Fruit fly (Drosophila melanogaster) whole organism, embryonic: ENCODE data around the gene CG18131.
A peak's percentile ranks its signal among the peaks of the same experiment; 100 is the strongest.

ENCODE experiments used
- Adf1 ChIP-seq: fragments of 200-800 bp; sonication (Bioruptor generic); IDR thresholded peaks from 2 replicates; pipeline ENCODE4 v1.3.6; 2022; ENCODE audit warnings: missing biosample characterization, missing genetic modification characterization
- C15 ChIP-seq: fragments of 200-800 bp; sonication (Bioruptor generic); IDR thresholded peaks from 3 replicates; pipeline ENCODE4 v1.3.6; 2022; ENCODE audit warnings: missing biosample characterization, missing genetic modification characterization
- CG10565 ChIP-seq: fragments of 200-800 bp; sonication (Bioruptor generic); optimal IDR thresholded peaks from 3 replicates; lab custom pipeline; 2016; ENCODE audit warnings: missing biosample characterization, mild to moderate bottlenecking, missing genetic modification characterization
- CG11085 ChIP-seq: fragments of 200-800 bp; sonication (Bioruptor generic); IDR thresholded peaks from 2 replicates; pipeline ENCODE4 v1.3.6; 2022; ENCODE audit warnings: missing biosample characterization, missing genetic modification characterization
- CG14441 ChIP-seq: fragments of 200-800 bp; sonication (Bioruptor generic); IDR thresholded peaks from 2 replicates; pipeline ENCODE4 v1.3.6; 2022; ENCODE audit warnings: missing biosample characterization, missing genetic modification characterization
- CG14710 ChIP-seq: fragments of 200-800 bp; sonication (Bioruptor generic); optimal IDR thresholded peaks from 3 replicates; lab custom pipeline; 2019; ENCODE audit warnings: missing biosample characterization, mild to moderate bottlenecking, missing genetic modification characterization, moderate library complexity
- CG15269 ChIP-seq: fragments of 200-800 bp; sonication (Bioruptor generic); optimal IDR thresholded peaks from 2 replicates; lab custom pipeline; 2018; ENCODE audit warnings: missing biosample characterization, mild to moderate bottlenecking, missing genetic modification characterization, moderate library complexity
- CG18764 ChIP-seq: fragments of 200-800 bp; sonication (Bioruptor generic); optimal IDR thresholded peaks from 3 replicates; lab custom pipeline; 2016; ENCODE audit warnings: missing biosample characterization, missing genetic modification characterization
- CG2678 ChIP-seq: fragments of 200-800 bp; sonication (Bioruptor generic); optimal IDR thresholded peaks from 3 replicates; lab custom pipeline; 2019; ENCODE audit warnings: missing biosample characterization, mild to moderate bottlenecking, missing genetic modification characterization, moderate library complexity
- CG2712 ChIP-seq: fragments of 200-800 bp; optimal IDR thresholded peaks from 3 replicates; lab custom pipeline; 2019; ENCODE audit warnings: missing biosample characterization, mild to moderate bottlenecking, missing genetic modification characterization, moderate library complexity
- CG2889 ChIP-seq: fragments of 200-800 bp; sonication (Bioruptor generic); IDR thresholded peaks from 3 replicates; pipeline ENCODE4 v1.3.6; 2022; ENCODE audit warnings: missing biosample characterization, missing genetic modification characterization
- CG30403 ChIP-seq: fragments of 200-800 bp; sonication (Bioruptor generic); optimal IDR thresholded peaks from 3 replicates; lab custom pipeline; 2016; ENCODE audit warnings: missing biosample characterization, missing genetic modification characterization
- CG31224 ChIP-seq: fragments of 200-800 bp; sonication (Bioruptor generic); IDR thresholded peaks from 2 replicates; pipeline ENCODE4 v1.3.6; 2022; ENCODE audit warnings: missing biosample characterization, missing genetic modification characterization
- CG31365 ChIP-seq: fragments of 200-800 bp; sonication (Bioruptor generic); optimal IDR thresholded peaks from 2 replicates; lab custom pipeline; 2018; ENCODE audit warnings: missing biosample characterization, mild to moderate bottlenecking, missing genetic modification characterization
- CG3163 ChIP-seq: fragments of 200-800 bp; sonication (Bioruptor generic); optimal IDR thresholded peaks from 3 replicates; lab custom pipeline; 2016; ENCODE audit warnings: missing biosample characterization, missing genetic modification characterization
- CG32772 ChIP-seq: fragments of 200-800 bp; sonication (Bioruptor generic); IDR thresholded peaks from 2 replicates; pipeline ENCODE4 v1.3.6; 2022; ENCODE audit warnings: missing biosample characterization, missing genetic modification characterization
- CG3726 ChIP-seq: fragments of 200-800 bp; sonication (Bioruptor generic); IDR thresholded peaks from 3 replicates; pipeline ENCODE4, ENCODE4 v1.3.6; 2022; ENCODE audit warnings: missing biosample characterization, missing genetic modification characterization
- CG4820 ChIP-seq: fragments of 200-800 bp; sonication (Bioruptor generic); optimal IDR thresholded peaks from 3 replicates; lab custom pipeline; 2016; ENCODE audit warnings: missing biosample characterization, missing genetic modification characterization
- CG6791 ChIP-seq: fragments of 200-800 bp; sonication (Bioruptor generic); IDR thresholded peaks from 3 replicates; pipeline ENCODE4 v1.3.6; 2022; ENCODE audit warnings: missing biosample characterization, missing genetic modification characterization; ENCODE audit not compliant: partially characterized antibody
- CG7556 ChIP-seq: fragments of 200-800 bp; sonication (Bioruptor generic); optimal IDR thresholded peaks from 2 replicates; lab custom pipeline; 2017; ENCODE audit warnings: missing biosample characterization, mild to moderate bottlenecking, missing genetic modification characterization
- CG7839 ChIP-seq: fragments of 200-800 bp; sonication (Bioruptor generic); optimal IDR thresholded peaks from 3 replicates; lab custom pipeline; 2018; ENCODE audit warnings: missing biosample characterization, mild to moderate bottlenecking, missing genetic modification characterization, moderate library complexity
- CG7963 ChIP-seq: fragments of 200-800 bp; sonication (Bioruptor generic); IDR thresholded peaks from 3 replicates; pipeline ENCODE4 v1.3.6; 2022; ENCODE audit warnings: missing biosample characterization, missing genetic modification characterization; ENCODE audit not compliant: partially characterized antibody
- CG9797 ChIP-seq: fragments of 200-800 bp; sonication (Bioruptor generic); optimal IDR thresholded peaks from 3 replicates; lab custom pipeline; 2018; ENCODE audit warnings: missing biosample characterization, mild to moderate bottlenecking, missing genetic modification characterization
- CrebB ChIP-seq: fragments of 200-800 bp; sonication (Bioruptor generic); optimal IDR thresholded peaks from 3 replicates; lab custom pipeline; 2018; ENCODE audit warnings: missing biosample characterization, mild to moderate bottlenecking, missing genetic modification characterization
- Dbx ChIP-seq: fragments of 200-800 bp; sonication (Bioruptor generic); IDR thresholded peaks from 3 replicates; pipeline ENCODE4 v1.3.6; 2022; ENCODE audit warnings: missing biosample characterization, missing genetic modification characterization
- Ets97D ChIP-seq: fragments of 200-800 bp; sonication (Bioruptor generic); optimal IDR thresholded peaks from 3 replicates; lab custom pipeline; 2016; ENCODE audit warnings: missing biosample characterization, missing genetic modification characterization
- GATAe ChIP-seq: fragments of 200-800 bp; sonication (Bioruptor generic); conservative IDR thresholded peaks from 2 replicates; pipeline ENCODE4 v1.3.6; 2022; ENCODE audit warnings: missing biosample characterization, missing genetic modification characterization
- Hey ChIP-seq: fragments of 200-800 bp; sonication (Bioruptor generic); optimal IDR thresholded peaks from 3 replicates; lab custom pipeline; 2018; ENCODE audit warnings: missing biosample characterization, mild to moderate bottlenecking, missing genetic modification characterization
- Hr39 ChIP-seq: fragments of >200 bp; optimal IDR thresholded peaks from 2 replicates; lab custom pipeline; 2017
- Hr51 ChIP-seq, 2 experiments: fragments of 200-800 bp; sonication (Bioruptor generic); optimal IDR thresholded peaks; 2 replicates in 1 of 2; 3 replicates in 1 of 2; lab custom pipeline; 2016 to 2018; ENCODE audit warnings: missing biosample characterization in 2 of 2, missing genetic modification characterization in 2 of 2, mild to moderate bottlenecking in 1 of 2, moderate library complexity in 1 of 2
- NfI ChIP-seq: fragments of 200-800 bp; sonication (Bioruptor generic); optimal IDR thresholded peaks from 3 replicates; lab custom pipeline; 2018; ENCODE audit warnings: missing biosample characterization, mild to moderate bottlenecking, missing genetic modification characterization, moderate library complexity
- Optix ChIP-seq: fragments of 200-800 bp; sonication (Bioruptor generic); IDR thresholded peaks from 3 replicates; pipeline ENCODE4 v1.3.6; 2022; ENCODE audit warnings: missing biosample characterization, missing genetic modification characterization
- Ravus ChIP-seq: fragments of 200-800 bp; sonication (Bioruptor generic); IDR thresholded peaks from 2 replicates; pipeline ENCODE4 v1.3.6; 2022; ENCODE audit warnings: missing biosample characterization, missing genetic modification characterization
- Rfx ChIP-seq: fragments of 200-800 bp; sonication (Bioruptor generic); IDR thresholded peaks from 2 replicates; pipeline ENCODE4 v1.3.6; 2022; ENCODE audit warnings: missing biosample characterization, missing genetic modification characterization
- Stat92E ChIP-seq, 3 experiments: fragments of >200 bp in 2 of 3; fragments of 200-800 bp in 1 of 3; sonication (Bioruptor generic) in 1 of 3; optimal IDR thresholded peaks; 2 replicates each; lab custom pipeline; 2017 to 2019; ENCODE audit warnings: missing biosample characterization in 3 of 3, missing genetic modification characterization in 3 of 3, mild to moderate bottlenecking in 1 of 3, moderate library complexity in 1 of 3
- TFAM ChIP-seq: fragments of 200-800 bp; sonication (Bioruptor generic); optimal IDR thresholded peaks from 2 replicates; lab custom pipeline; 2017; ENCODE audit warnings: missing biosample characterization, missing genetic modification characterization, inconsistent platforms
- Usf ChIP-seq: fragments of 200-800 bp; sonication (Bioruptor generic); optimal IDR thresholded peaks from 2 replicates; lab custom pipeline; 2017; ENCODE audit warnings: missing genotype, missing biosample characterization, missing genetic modification characterization
- ac ChIP-seq: fragments of 200-800 bp; sonication (Bioruptor generic); optimal IDR thresholded peaks from 3 replicates; lab custom pipeline; 2017; ENCODE audit warnings: missing biosample characterization, mild to moderate bottlenecking, missing genetic modification characterization
- bigmax ChIP-seq: fragments of 200-800 bp; sonication (Bioruptor generic); optimal IDR thresholded peaks from 2 replicates; lab custom pipeline; 2018; ENCODE audit warnings: missing biosample characterization, mild to moderate bottlenecking, missing genetic modification characterization
- bowl ChIP-seq: fragments of 200-800 bp; sonication (Bioruptor generic); IDR thresholded peaks from 2 replicates; pipeline ENCODE4 v1.3.6; 2022; ENCODE audit warnings: missing biosample characterization, missing genetic modification characterization
- chinmo ChIP-seq: fragments of 200-800 bp; sonication (Bioruptor generic); IDR thresholded peaks from 4 replicates; pipeline ENCODE4 v1.3.6; 2022; ENCODE audit warnings: missing biosample characterization, missing genetic modification characterization; ENCODE audit not compliant: partially characterized antibody
- chm ChIP-seq: fragments of 200-800 bp; sonication (Bioruptor generic); IDR thresholded peaks from 2 replicates; pipeline ENCODE4 v1.3.6; 2022; ENCODE audit warnings: missing biosample characterization, missing genetic modification characterization
- dimm ChIP-seq: fragments of 200-800 bp; sonication (Bioruptor generic); IDR thresholded peaks from 2 replicates; pipeline ENCODE4 v1.3.6; 2022; ENCODE audit warnings: missing biosample characterization, missing genetic modification characterization
- eyg ChIP-seq: fragments of 200-800 bp; sonication (Bioruptor generic); optimal IDR thresholded peaks from 3 replicates; lab custom pipeline; 2016; ENCODE audit warnings: missing biosample characterization, missing genetic modification characterization
- fd102C ChIP-seq: fragments of 200-800 bp; sonication (Bioruptor generic); optimal IDR thresholded peaks from 2 replicates; lab custom pipeline; 2018; ENCODE audit warnings: missing biosample characterization, mild to moderate bottlenecking, missing genetic modification characterization, moderate library complexity
- fru ChIP-seq: fragments of >200 bp; optimal IDR thresholded peaks from 2 replicates; lab custom pipeline; 2017
- hkb ChIP-seq, 2 experiments: fragments of 200-800 bp in 1 of 2; fragments of >200 bp in 1 of 2; sonication (Bioruptor generic) in 1 of 2; IDR thresholded peaks in 1 of 2; optimal IDR thresholded peaks in 1 of 2; 2 replicates each; pipeline versions ENCODE4 v1.3.6 to Lab custom; 2017 to 2022; ENCODE audit warnings: missing biosample characterization in 1 of 2, missing genetic modification characterization in 1 of 2
- peb ChIP-seq: fragments of 200-800 bp; sonication (Bioruptor generic); IDR thresholded peaks from 2 replicates; pipeline ENCODE4 v1.3.6; 2022; ENCODE audit warnings: missing biosample characterization, missing genetic modification characterization
- psq ChIP-seq: fragments of 200-800 bp; sonication (Bioruptor generic); optimal IDR thresholded peaks from 2 replicates; lab custom pipeline; 2017; ENCODE audit warnings: missing biosample characterization, missing genetic modification characterization
- sim ChIP-seq: fragments of 200-800 bp; sonication (Bioruptor generic); IDR thresholded peaks from 2 replicates; pipeline ENCODE4 v1.3.6; 2022; ENCODE audit warnings: missing biosample characterization, missing genetic modification characterization
- sr ChIP-seq: fragments of 200-800 bp; sonication (Bioruptor generic); IDR thresholded peaks from 3 replicates; pipeline ENCODE4 v1.3.6; 2022; ENCODE audit warnings: missing biosample characterization, missing genetic modification characterization
- wdn ChIP-seq: fragments of 200-800 bp; sonication (Bioruptor generic); IDR thresholded peaks from 2 replicates; pipeline ENCODE4 v1.3.6; 2022; ENCODE audit warnings: missing biosample characterization, missing genetic modification characterization

CG18131 gene

DNA sequence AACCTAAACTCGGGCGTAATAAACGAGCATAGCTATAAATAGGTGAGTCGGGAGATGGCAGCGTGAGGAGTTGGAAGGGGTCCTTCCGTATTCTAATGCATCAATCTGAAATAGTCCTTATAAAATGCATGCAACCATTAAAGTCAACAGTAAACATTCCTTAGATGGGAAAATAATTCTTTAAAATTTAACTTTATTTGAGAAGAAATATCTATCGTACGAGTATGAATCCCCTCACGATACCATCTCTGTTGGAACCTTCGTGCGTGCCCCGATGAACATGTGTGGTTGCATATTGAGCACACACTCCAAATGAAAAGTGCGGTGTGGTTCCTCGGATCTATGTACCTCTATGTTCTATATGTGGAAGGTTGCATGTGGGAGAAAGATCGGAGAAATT lies 38.3 kb downstream of the CG18131 start (continued):
- TF ChIP-seq TFAM (no peak), CG14441 (GFP tag; lab: Robert Waterston, UW) (no peak), CG30403 (GFP tag; lab: Kevin White, UChicago) (peak; percentile 42), Stat92E (GFP tag; optimal IDR thresholded peaks at IDR 0.05; lab: Kevin White, UChicago) (no peak), CG11085 (no peak), fd102C (GFP tag; lab: Kevin White, UChicago) (peak; percentile 25), wdn (GFP tag; lab: Robert Waterston, UW) (no peak), psq (GFP tag; lab: Kevin White, UChicago) (no peak), CG2712 (tag; lab: Kevin White, UChicago) (peak; percentile 80), Rfx (0 out of 2 replicates have a peak, but pooled peaks have one; percentile 25), bigmax (GFP tag; lab: Kevin White, UChicago) (no peak), NfI (GFP tag; lab: Kevin White, UChicago) (no peak), eyg (no peak), CG7963 (GFP tag; lab: Robert Waterston, UW) (no peak), sr (GFP tag; lab: Robert Waterston, UW) (no peak), ac (no peak), C15 (GFP tag; lab: Robert Waterston, UW) (no peak), peb (peak; percentile 59), Hr39 (lab: Kevin White, UChicago) (no peak), sim (GFP tag; lab: Robert Waterston, UW) (no peak), Hey (no peak), chinmo (no peak), CG2889 (no peak), CG4820 (no peak), CG7839 (tag; lab: Kevin White, UChicago) (peak; percentile 19), Ravus (no peak), Optix (GFP tag; lab: Robert Waterston, UW) (no peak), CG7556 (GFP tag; lab: Kevin White, UChicago) (peak; percentile 53), Hr51 (GFP tag; optimal IDR thresholded peaks at IDR 0.05; lab: Kevin White, UChicago) (no peak), chm (GFP tag; lab: Robert Waterston, UW) (peak; percentile 63; the same call in 1 of the 2 replicates), CG2678 (tag; lab: Kevin White, UChicago) (peak; percentile 17), CG14710 (tag; lab: Kevin White, UChicago) (peak; percentile 61), hkb (optimal IDR thresholded peaks at IDR 0.05; lab: Kevin White, UChicago) (no peak), hkb (GFP tag; IDR thresholded peaks at IDR 0.05; lab: Robert Waterston, UW) (no peak), CG3726 (GFP tag; lab: Robert Waterston, UW) (no peak), CG31365 (tag; lab: Kevin White, UChicago) (no peak), Adf1 (no peak), CG3163 (GFP tag; lab: Kevin White, UChicago) (no peak), Usf (GFP tag; lab: Kevin White, UChicago) (no peak), CrebB (tag; lab: Kevin White, UChicago) (peak; percentile 14), CG6791 (GFP tag; lab: Robert Waterston, UW) (peak; percentile 80), Dbx (GFP tag; lab: Robert Waterston, UW) (no peak), CG31224 (GFP tag; lab: Robert Waterston, UW) (no peak), CG10565 (GFP tag; lab: Kevin White, UChicago) (no peak), bowl (GFP tag; lab: Robert Waterston, UW) (no peak), fru (lab: Kevin White, UChicago) (no peak), CG9797 (GFP tag; lab: Kevin White, UChicago) (no peak), CG15269 (tag; lab: Kevin White, UChicago) (peak; percentile 3), CG18764 (GFP tag; lab: Kevin White, UChicago) (no peak), dimm (GFP tag; lab: Robert Waterston, UW) (no peak), CG32772 (GFP tag; lab: Robert Waterston, UW) (peak; percentile 53), Ets97D (GFP tag; lab: Kevin White, UChicago) (no peak), GATAe (GFP tag; lab: Robert Waterston, UW) (no peak)
